Fruit fly (Drosophila melanogaster) whole organism, prepupa: ENCODE measurements around the gene Mcm6.

Experiments
- Blimp-1 ChIP-seq: fragments of 200-800 bp; sonication (Bioruptor generic); optimal IDR thresholded peaks from 3 replicates; lab custom pipeline; 2017; ENCODE audit warnings: missing biosample characterization, missing genetic modification characterization, mild to moderate bottlenecking, moderate library complexity, missing genetic modification reagents
- CG10631 ChIP-seq: fragments of 200-800 bp; sonication (Bioruptor generic); optimal IDR thresholded peaks from 2 replicates; lab custom pipeline; 2016; ENCODE audit warnings: missing biosample characterization, missing genetic modification characterization
- CG10669 ChIP-seq: fragments of 200-800 bp; sonication (Bioruptor generic); optimal IDR thresholded peaks from 3 replicates; lab custom pipeline; 2018; ENCODE audit warnings: missing biosample characterization, mild to moderate bottlenecking, missing genetic modification characterization, moderate library complexity
- CG11294 ChIP-seq: fragments of 200-800 bp; sonication (Bioruptor generic); IDR thresholded peaks from 2 replicates; pipeline ENCODE4 v1.3.6; 2022; ENCODE audit warnings: missing biosample characterization, missing genetic modification characterization
- CG11762 ChIP-seq: fragments of 200-800 bp; sonication (Bioruptor generic); optimal IDR thresholded peaks from 3 replicates; lab custom pipeline; 2016; ENCODE audit warnings: missing biosample characterization, missing genetic modification characterization; ENCODE audit not compliant: insufficient read depth
- CG15336 ChIP-seq: fragments of 200-800 bp; sonication (Bioruptor generic); IDR thresholded peaks from 2 replicates; pipeline ENCODE4 v1.3.6; 2022; ENCODE audit warnings: missing biosample characterization, missing genetic modification characterization
- CG1621 ChIP-seq: fragments of 200-800 bp; sonication (Bioruptor generic); optimal IDR thresholded peaks from 3 replicates; lab custom pipeline; 2018; ENCODE audit warnings: missing biosample characterization, mild to moderate bottlenecking, missing genetic modification characterization
- CG3032 ChIP-seq: fragments of 200-800 bp; optimal IDR thresholded peaks from 2 replicates; lab custom pipeline; 2019; ENCODE audit warnings: missing biosample characterization, mild to moderate bottlenecking, missing genetic modification characterization, moderate library complexity
- CG31627 ChIP-seq: fragments of 200-800 bp; sonication (Bioruptor generic); optimal IDR thresholded peaks from 3 replicates; lab custom pipeline; 2016; ENCODE audit warnings: missing biosample characterization, missing genetic modification characterization
- CG32006 ChIP-seq: fragments of 200-800 bp; sonication (Bioruptor generic); optimal IDR thresholded peaks from 3 replicates; lab custom pipeline; 2017; ENCODE audit warnings: missing biosample characterization, mild to moderate bottlenecking, missing genetic modification characterization
- CG34406 ChIP-seq: fragments of 200-800 bp; sonication (Bioruptor generic); optimal IDR thresholded peaks from 3 replicates; lab custom pipeline; 2016; ENCODE audit warnings: missing biosample characterization, missing genetic modification characterization
- CG3919 ChIP-seq: fragments of 200-800 bp; sonication (Bioruptor generic); optimal IDR thresholded peaks from 3 replicates; lab custom pipeline; 2016; ENCODE audit warnings: missing biosample characterization, missing genetic modification characterization
- CG4318 ChIP-seq: fragments of 200-800 bp; sonication (Bioruptor generic); optimal IDR thresholded peaks from 3 replicates; lab custom pipeline; 2017; ENCODE audit warnings: missing biosample characterization, mild to moderate bottlenecking, missing genetic modification characterization
- CG6163 ChIP-seq: fragments of 200-800 bp; sonication (Bioruptor generic); IDR thresholded peaks from 3 replicates; pipeline ENCODE4 v1.3.6; 2022; ENCODE audit warnings: missing biosample characterization, missing genetic modification characterization
- CG6276 ChIP-seq: fragments of 200-800 bp; sonication (Bioruptor generic); optimal IDR thresholded peaks from 2 replicates; lab custom pipeline; 2017; ENCODE audit warnings: missing biosample characterization, mild to moderate bottlenecking, missing genetic modification characterization
- CG6792 ChIP-seq: fragments of 200-800 bp; sonication (Bioruptor generic); optimal IDR thresholded peaks from 3 replicates; lab custom pipeline; 2016; ENCODE audit warnings: missing biosample characterization, missing genetic modification characterization
- CG6808 ChIP-seq: fragments of 200-800 bp; sonication (Bioruptor generic); optimal IDR thresholded peaks from 3 replicates; lab custom pipeline; 2017; ENCODE audit warnings: missing biosample characterization, missing genetic modification characterization, mild to moderate bottlenecking, moderate library complexity, missing genetic modification reagents
- CG7368 ChIP-seq: fragments of 200-800 bp; sonication (Bioruptor generic); optimal IDR thresholded peaks from 3 replicates; lab custom pipeline; 2016; ENCODE audit warnings: missing biosample characterization, missing genetic modification characterization
- CG8119 ChIP-seq: fragments of 200-800 bp; sonication (Bioruptor generic); IDR thresholded peaks from 3 replicates; pipeline ENCODE4 v1.3.6; 2022; ENCODE audit warnings: missing biosample characterization, missing genetic modification characterization
- CG8319 ChIP-seq: fragments of 200-800 bp; sonication (Bioruptor generic); optimal IDR thresholded peaks from 3 replicates; lab custom pipeline; 2016; ENCODE audit warnings: missing biosample characterization, missing genetic modification characterization
- CG8632 ChIP-seq: fragments of 200-800 bp; sonication (Bioruptor generic); optimal IDR thresholded peaks from 3 replicates; lab custom pipeline; 2016; ENCODE audit warnings: missing biosample characterization, missing genetic modification characterization
- CG9139 ChIP-seq: fragments of 200-800 bp; sonication (Bioruptor generic); optimal IDR thresholded peaks from 3 replicates; lab custom pipeline; 2017; ENCODE audit warnings: missing biosample characterization, mild to moderate bottlenecking, missing genetic modification characterization
- Eip75B ChIP-seq: fragments of 200-800 bp; sonication (Bioruptor generic); optimal IDR thresholded peaks from 3 replicates; lab custom pipeline; 2016; ENCODE audit warnings: missing biosample characterization, missing genetic modification characterization
- Eip93F ChIP-seq: fragments of 200-800 bp; sonication (Bioruptor generic); optimal IDR thresholded peaks from 2 replicates; lab custom pipeline; 2016; ENCODE audit warnings: missing biosample characterization, mild to moderate bottlenecking, missing genetic modification characterization
- Ets21C ChIP-seq: fragments of 200-800 bp; sonication (Bioruptor generic); optimal IDR thresholded peaks from 3 replicates; lab custom pipeline; 2016; ENCODE audit warnings: missing biosample characterization, missing genetic modification characterization
- Gug ChIP-seq: fragments of 200-800 bp; sonication (Bioruptor generic); IDR thresholded peaks from 2 replicates; pipeline ENCODE4 v1.3.6; 2022; ENCODE audit warnings: missing biosample characterization, missing genetic modification characterization
- Hr38 ChIP-seq: sonication (Bioruptor generic); optimal IDR thresholded peaks from 2 replicates; lab custom pipeline; 2016; ENCODE audit warnings: missing biosample characterization, missing genetic modification characterization
- Hr39 ChIP-seq: fragments of 200-800 bp; sonication (Bioruptor generic); optimal IDR thresholded peaks from 2 replicates; lab custom pipeline; 2016; ENCODE audit warnings: missing biosample characterization, missing genetic modification characterization
- Hr4 ChIP-seq: fragments of 200-800 bp; sonication (Bioruptor generic); optimal IDR thresholded peaks from 3 replicates; lab custom pipeline; 2016; ENCODE audit warnings: missing biosample characterization, missing genetic modification characterization
- Lpt ChIP-seq: fragments of 200-800 bp; sonication (Bioruptor generic); optimal IDR thresholded peaks from 3 replicates; lab custom pipeline; 2016; ENCODE audit warnings: missing biosample characterization, missing genetic modification characterization
- Met ChIP-seq: fragments of 200-800 bp; sonication (Bioruptor generic); optimal IDR thresholded peaks from 3 replicates; lab custom pipeline; 2016; ENCODE audit warnings: missing biosample characterization, missing genetic modification characterization
- OdsH ChIP-seq: fragments of 200-800 bp; sonication (Bioruptor generic); optimal IDR thresholded peaks from 3 replicates; lab custom pipeline; 2016; ENCODE audit warnings: missing biosample characterization, missing genetic modification characterization
- Smox ChIP-seq: fragments of 200-800 bp; sonication (Bioruptor generic); optimal IDR thresholded peaks from 3 replicates; lab custom pipeline; 2016; ENCODE audit warnings: missing biosample characterization, missing genetic modification characterization
- Sox102F ChIP-seq: fragments of 200-800 bp; sonication (Bioruptor generic); optimal IDR thresholded peaks from 2 replicates; lab custom pipeline; 2016; ENCODE audit warnings: missing biosample characterization, mild to moderate bottlenecking, missing genetic modification characterization
- Sox14 ChIP-seq: fragments of 200-800 bp; sonication (Bioruptor generic); optimal IDR thresholded peaks from 3 replicates; lab custom pipeline; 2016; ENCODE audit warnings: missing biosample characterization, missing genetic modification characterization
- Sox15 ChIP-seq: fragments of 200-800 bp; sonication (Bioruptor generic); optimal IDR thresholded peaks from 3 replicates; lab custom pipeline; 2016; ENCODE audit warnings: missing biosample characterization, missing genetic modification characterization
- achi ChIP-seq: fragments of 200-800 bp; sonication (Bioruptor generic); optimal IDR thresholded peaks from 3 replicates; lab custom pipeline; 2016; ENCODE audit warnings: missing biosample characterization, missing genetic modification characterization
- acj6 ChIP-seq: fragments of 200-800 bp; sonication (Bioruptor generic); optimal IDR thresholded peaks from 3 replicates; lab custom pipeline; 2016; ENCODE audit warnings: missing biosample characterization, missing genetic modification characterization
- cyc ChIP-seq: fragments of 200-800 bp; sonication (Bioruptor generic); optimal IDR thresholded peaks from 3 replicates; lab custom pipeline; 2016; ENCODE audit warnings: missing biosample characterization, missing genetic modification characterization
- dac ChIP-seq: fragments of 200-800 bp; sonication (Bioruptor generic); optimal IDR thresholded peaks from 2 replicates; lab custom pipeline; 2017; ENCODE audit warnings: missing biosample characterization, mild to moderate bottlenecking, missing genetic modification characterization
- dsx ChIP-seq: fragments of 200-800 bp; optimal IDR thresholded peaks from 3 replicates; lab custom pipeline; 2019; ENCODE audit warnings: missing biosample characterization, mild to moderate bottlenecking, missing genetic modification characterization, moderate library complexity; ENCODE audit not compliant: poor library complexity, severe bottlenecking
- esn ChIP-seq: fragments of 200-800 bp; sonication (Bioruptor generic); optimal IDR thresholded peaks from 2 replicates; lab custom pipeline; 2016; ENCODE audit warnings: missing biosample characterization, mild to moderate bottlenecking, missing genetic modification characterization, moderate library complexity
- fd59A ChIP-seq: fragments of 200-800 bp; sonication (Bioruptor generic); optimal IDR thresholded peaks from 2 replicates; lab custom pipeline; 2017; ENCODE audit warnings: missing biosample characterization, mild to moderate bottlenecking, missing genetic modification characterization, missing genetic modification reagents
- fd85E ChIP-seq: fragments of 200-800 bp; sonication (Bioruptor generic); optimal IDR thresholded peaks from 3 replicates; lab custom pipeline; 2016; ENCODE audit warnings: missing biosample characterization, missing genetic modification characterization
- lz ChIP-seq: fragments of 200-800 bp; sonication (Bioruptor generic); optimal IDR thresholded peaks from 3 replicates; lab custom pipeline; 2016; ENCODE audit warnings: missing biosample characterization, missing genetic modification characterization
- net ChIP-seq: fragments of 200-800 bp; sonication (Bioruptor generic); optimal IDR thresholded peaks from 3 replicates; lab custom pipeline; 2016; ENCODE audit warnings: missing biosample characterization, missing genetic modification characterization
- pdm3 ChIP-seq: fragments of 200-800 bp; sonication (Bioruptor generic); optimal IDR thresholded peaks from 3 replicates; lab custom pipeline; 2016; ENCODE audit warnings: missing biosample characterization, missing genetic modification characterization
- salr ChIP-seq, 2 experiments: fragments of 200-800 bp; sonication (Bioruptor generic); optimal IDR thresholded peaks; 3 replicates each; lab custom pipeline; 2016 to 2018; ENCODE audit warnings: missing biosample characterization in 2 of 2, missing genetic modification characterization in 2 of 2, mild to moderate bottlenecking in 1 of 2
- spab ChIP-seq: fragments of 200-800 bp; sonication (Bioruptor generic); optimal IDR thresholded peaks from 2 replicates; lab custom pipeline; 2017; ENCODE audit warnings: missing biosample characterization, mild to moderate bottlenecking, missing genetic modification characterization, missing genetic modification reagents
- svp ChIP-seq: fragments of 200-800 bp; sonication (Bioruptor generic); peaks from one replicate; lab custom pipeline; 2016; ENCODE audit warnings: missing biosample characterization, missing genetic modification characterization
- topi ChIP-seq: fragments of 200-800 bp; sonication (Bioruptor generic); optimal IDR thresholded peaks from 3 replicates; lab custom pipeline; 2016; ENCODE audit warnings: missing biosample characterization, missing genetic modification characterization
- vri ChIP-seq: fragments of 200-800 bp; sonication (Bioruptor generic); optimal IDR thresholded peaks from 3 replicates; lab custom pipeline; 2016; ENCODE audit warnings: missing biosample characterization, mild to moderate bottlenecking, missing genetic modification characterization

Mcm6 gene

dm6 chrX:6641602-6642001 lies 32.6 kb upstream of the Mcm6 start:
- TF ChIP-seq CG6792 (GFP tag; lab: Kevin White, UChicago) (peak; percentile 10), Smox (GFP tag; lab: Kevin White, UChicago) (no peak), spab (GFP tag; lab: Kevin White, UChicago) (no peak), pdm3 (GFP tag; lab: Kevin White, UChicago) (peak; percentile 48), fd85E (GFP tag; lab: Kevin White, UChicago) (no peak), CG15336 (GFP tag; lab: Robert Waterston, UW) (peak; percentile 67), CG3919 (GFP tag; lab: Kevin White, UChicago) (peak; percentile 42), CG8119 (peak; percentile 53; the same call in 1 of the 3 replicates), esn (peak; percentile 18), Blimp-1 (GFP tag; lab: Kevin White, UChicago) (no peak), CG6163 (GFP tag; lab: Robert Waterston, UW) (peak; percentile 79), Gug (GFP tag; lab: Robert Waterston, UW) (peak; percentile 13; the same call in 1 of the 2 replicates), CG8319 (GFP tag; lab: Kevin White, UChicago) (no peak), Hr39 (GFP tag; lab: Kevin White, UChicago) (peak; percentile 16), lz (GFP tag; lab: Kevin White, UChicago) (peak; percentile 44), CG31627 (GFP tag; lab: Kevin White, UChicago) (no peak), Hr4 (GFP tag; lab: Kevin White, UChicago) (peak; percentile 72), achi (GFP tag; lab: Kevin White, UChicago) (peak; percentile 36), net (GFP tag; lab: Kevin White, UChicago) (no peak), vri (GFP tag; lab: Kevin White, UChicago) (no peak), CG10631 (GFP tag; lab: Kevin White, UChicago) (peak; percentile 19), CG3032 (tag; lab: Kevin White, UChicago) (peak; percentile 11), OdsH (GFP tag; lab: Kevin White, UChicago) (peak; percentile 41), Lpt (GFP tag; lab: Kevin White, UChicago) (no peak), CG34406 (GFP tag; lab: Kevin White, UChicago) (no peak), Sox102F (GFP tag; lab: Kevin White, UChicago) (no peak), CG8632 (no peak), CG11762 (GFP tag; lab: Kevin White, UChicago) (no peak), Sox15 (GFP tag; lab: Kevin White, UChicago) (no peak), CG4318 (GFP tag; lab: Kevin White, UChicago) (peak; percentile 38), Ets21C (GFP tag; lab: Kevin White, UChicago) (no peak), CG10669 (GFP tag; lab: Kevin White, UChicago) (no peak), svp (peak; percentile 39), CG1621 (tag; lab: Kevin White, UChicago) (no peak), CG6276 (GFP tag; lab: Kevin White, UChicago) (peak; percentile 29), Eip93F (GFP tag; lab: Kevin White, UChicago) (no peak), fd59A (GFP tag; lab: Kevin White, UChicago) (no peak), CG6808 (GFP tag; lab: Kevin White, UChicago) (no peak), CG9139 (GFP tag; lab: Kevin White, UChicago) (no peak), topi (GFP tag; lab: Kevin White, UChicago) (peak; percentile 6), salr (GFP tag; optimal IDR thresholded peaks at IDR 0.05; lab: Kevin White, UChicago) (peak in 1 of 2 experiments; percentile 29), CG7368 (peak; percentile 5), dac (GFP tag; lab: Kevin White, UChicago) (peak; percentile 11), Hr38 (no peak), Met (GFP tag; lab: Kevin White, UChicago) (peak; percentile 26), acj6 (GFP tag; lab: Kevin White, UChicago) (no peak), cyc (GFP tag; lab: Kevin White, UChicago) (no peak), Sox14 (GFP tag; lab: Kevin White, UChicago) (no peak), Eip75B (GFP tag; lab: Kevin White, UChicago) (peak; percentile 50), dsx (GFP tag; lab: Kevin White, UChicago) (no peak), CG11294 (GFP tag; lab: Robert Waterston, UW) (peak; percentile 24; the same call in 1 of the 2 replicates), CG32006 (GFP tag; lab: Kevin White, UChicago) (peak; percentile 51)
